Fruit fly (Drosophila melanogaster) whole organism, embryonic: ENCODE results near the gene CG15027.

ENCODE experiments used
- CG10979 ChIP-seq: fragments of 200-800 bp; sonication (Bioruptor generic); optimal IDR thresholded peaks from 2 replicates; lab custom pipeline; 2018; ENCODE audit warnings: missing biosample characterization, mild to moderate bottlenecking, missing genetic modification characterization, moderate library complexity
- CG11696 ChIP-seq: fragments of 200-800 bp; sonication (Bioruptor generic); IDR thresholded peaks from 2 replicates; pipeline ENCODE4 v1.3.6; 2022; ENCODE audit warnings: missing biosample characterization, missing genetic modification characterization
- CG12071 ChIP-seq: fragments of 200-800 bp; sonication (Bioruptor generic); optimal IDR thresholded peaks from 3 replicates; lab custom pipeline; 2018; ENCODE audit warnings: missing biosample characterization, mild to moderate bottlenecking, missing genetic modification characterization
- CG12769 ChIP-seq: fragments of 200-800 bp; sonication (Bioruptor generic); optimal IDR thresholded peaks from 2 replicates; lab custom pipeline; 2019; ENCODE audit warnings: missing biosample characterization, mild to moderate bottlenecking, missing genetic modification characterization, moderate library complexity
- CG13775 ChIP-seq: fragments of 200-800 bp; sonication (Bioruptor generic); optimal IDR thresholded peaks from 3 replicates; lab custom pipeline; 2017; ENCODE audit warnings: missing biosample characterization, mild to moderate bottlenecking, missing genetic modification characterization
- CG14860 ChIP-seq: fragments of 200-800 bp; sonication (Bioruptor generic); IDR thresholded peaks from 3 replicates; pipeline ENCODE4 v1.3.6; 2022; ENCODE audit warnings: missing biosample characterization, missing genetic modification characterization; ENCODE audit not compliant: partially characterized antibody
- CG15601 ChIP-seq: fragments of 200-800 bp; sonication (Bioruptor generic); optimal IDR thresholded peaks from 3 replicates; lab custom pipeline; 2019; ENCODE audit warnings: missing biosample characterization, mild to moderate bottlenecking, missing genetic modification characterization, moderate library complexity
- CG1647 ChIP-seq: fragments of 200-800 bp; sonication (Bioruptor generic); optimal IDR thresholded peaks from 3 replicates; lab custom pipeline; 2016; ENCODE audit warnings: missing biosample characterization, missing genetic modification characterization
- CG17802 ChIP-seq: fragments of 200-800 bp; sonication (Bioruptor generic); optimal IDR thresholded peaks from 2 replicates; lab custom pipeline; 2018; ENCODE audit warnings: missing biosample characterization, mild to moderate bottlenecking, missing genetic modification characterization, moderate library complexity
- CG18476 ChIP-seq: fragments of 200-800 bp; sonication (Bioruptor generic); optimal IDR thresholded peaks from 2 replicates; lab custom pipeline; 2016; ENCODE audit warnings: missing biosample characterization, mild to moderate bottlenecking, missing genetic modification characterization
- CG2120 ChIP-seq: fragments of 200-800 bp; sonication (Bioruptor generic); optimal IDR thresholded peaks from 3 replicates; lab custom pipeline; 2016; ENCODE audit warnings: missing biosample characterization, missing genetic modification characterization
- CG2875 ChIP-seq: fragments of 200-800 bp; sonication (Bioruptor generic); optimal IDR thresholded peaks from 2 replicates; lab custom pipeline; 2017; ENCODE audit warnings: missing biosample characterization, mild to moderate bottlenecking, missing genetic modification characterization, missing genetic modification reagents
- CG4328 ChIP-seq: fragments of 200-800 bp; sonication (Bioruptor generic); optimal IDR thresholded peaks from 3 replicates; lab custom pipeline; 2017; ENCODE audit warnings: missing biosample characterization, missing genetic modification reagents, missing genetic modification characterization
- CG4404 ChIP-seq: fragments of 200-800 bp; sonication (Bioruptor generic); IDR thresholded peaks from 2 replicates; pipeline ENCODE4 v1.3.6; 2022; ENCODE audit warnings: missing biosample characterization, missing genetic modification characterization
- CG6175 ChIP-seq: fragments of 200-800 bp; sonication (Bioruptor generic); IDR thresholded peaks from 3 replicates; pipeline ENCODE4 v1.3.6; 2022; ENCODE audit warnings: missing biosample characterization, missing genetic modification characterization
- CG6683 ChIP-seq: fragments of 200-800 bp; sonication (Bioruptor generic); optimal IDR thresholded peaks from 2 replicates; lab custom pipeline; 2017; ENCODE audit warnings: missing biosample characterization, mild to moderate bottlenecking, missing genetic modification characterization, missing genetic modification reagents
- CG6813 ChIP-seq: fragments of 200-800 bp; sonication (Bioruptor generic); optimal IDR thresholded peaks from 2 replicates; lab custom pipeline; 2017; ENCODE audit warnings: missing biosample characterization, missing genetic modification characterization, mild to moderate bottlenecking, moderate library complexity, missing genetic modification reagents
- CG7963 ChIP-seq: fragments of 200-800 bp; sonication (Bioruptor generic); IDR thresholded peaks from 3 replicates; pipeline ENCODE4 v1.3.6; 2022; ENCODE audit warnings: missing biosample characterization, missing genetic modification characterization; ENCODE audit not compliant: partially characterized antibody
- CG8281 ChIP-seq: fragments of 200-800 bp; sonication (Bioruptor generic); optimal IDR thresholded peaks from 2 replicates; lab custom pipeline; 2018; ENCODE audit warnings: missing biosample characterization, mild to moderate bottlenecking, missing genetic modification characterization, moderate library complexity
- CG8290 ChIP-seq, 3 experiments: fragments of 200-800 bp; sonication (Bioruptor generic); optimal IDR thresholded peaks; 2 replicates each; lab custom pipeline; 2016 to 2019; ENCODE audit warnings: missing biosample characterization in 3 of 3, missing genetic modification characterization in 3 of 3, mild to moderate bottlenecking in 2 of 3, moderate library complexity in 1 of 3
- CG9437 ChIP-seq: fragments of 200-800 bp; sonication (Bioruptor generic); optimal IDR thresholded peaks from 2 replicates; lab custom pipeline; 2018; ENCODE audit warnings: missing biosample characterization, mild to moderate bottlenecking, missing genetic modification characterization
- CG9727 ChIP-seq: fragments of 200-800 bp; sonication (Bioruptor generic); optimal IDR thresholded peaks from 3 replicates; lab custom pipeline; 2017; ENCODE audit warnings: missing biosample characterization, mild to moderate bottlenecking, missing genetic modification characterization
- CkIIα-i1 ChIP-seq: fragments of 200-800 bp; sonication (Bioruptor generic); IDR thresholded peaks from 2 replicates; pipeline ENCODE4 v1.3.6; 2022; ENCODE audit warnings: missing biosample characterization, missing genetic modification characterization
- Dref ChIP-seq: fragments of 200-800 bp; sonication (Bioruptor generic); IDR thresholded peaks from 2 replicates; pipeline ENCODE4 v1.3.6; 2022; ENCODE audit warnings: missing biosample characterization, missing genetic modification characterization
- ERR ChIP-seq: fragments of 200-800 bp; sonication (Bioruptor generic); optimal IDR thresholded peaks from 2 replicates; lab custom pipeline; 2016; ENCODE audit warnings: missing biosample characterization, missing genetic modification characterization
- Elba2 ChIP-seq: fragments of 200-800 bp; sonication (Bioruptor generic); optimal IDR thresholded peaks from 3 replicates; lab custom pipeline; 2016; ENCODE audit warnings: missing biosample characterization, missing genetic modification characterization
- Ets97D ChIP-seq: fragments of 200-800 bp; sonication (Bioruptor generic); optimal IDR thresholded peaks from 3 replicates; lab custom pipeline; 2016; ENCODE audit warnings: missing biosample characterization, missing genetic modification characterization
- GATAe ChIP-seq: fragments of 200-800 bp; sonication (Bioruptor generic); conservative IDR thresholded peaks from 2 replicates; pipeline ENCODE4 v1.3.6; 2022; ENCODE audit warnings: missing biosample characterization, missing genetic modification characterization
- Gsc ChIP-seq: fragments of 200-800 bp; sonication (Bioruptor generic); IDR thresholded peaks from 2 replicates; pipeline ENCODE4 v1.3.6; 2022; ENCODE audit warnings: missing biosample characterization, missing genetic modification characterization
- HmgZ ChIP-seq: fragments of 200-800 bp; sonication (Bioruptor generic); optimal IDR thresholded peaks from 2 replicates; lab custom pipeline; 2018; ENCODE audit warnings: missing biosample characterization, mild to moderate bottlenecking, missing genetic modification characterization
- Hmr ChIP-seq: fragments of 200-800 bp; sonication (Bioruptor generic); optimal IDR thresholded peaks from 3 replicates; lab custom pipeline; 2017; ENCODE audit warnings: mild to moderate bottlenecking, missing biosample characterization, missing genetic modification reagents, missing genetic modification characterization
- Hr3 ChIP-seq: fragments of 200-800 bp; sonication (Bioruptor generic); optimal IDR thresholded peaks from 3 replicates; lab custom pipeline; 2016; ENCODE audit warnings: missing biosample characterization, missing genetic modification characterization
- Lhr ChIP-seq: fragments of 200-800 bp; sonication (Bioruptor generic); optimal IDR thresholded peaks from 3 replicates; lab custom pipeline; 2017; ENCODE audit warnings: mild to moderate bottlenecking, missing biosample characterization, missing genetic modification reagents, missing genetic modification characterization
- Nf-YC ChIP-seq: fragments of 200-800 bp; optimal IDR thresholded peaks from 3 replicates; lab custom pipeline; 2019; ENCODE audit warnings: missing biosample characterization, mild to moderate bottlenecking, missing genetic modification characterization, moderate library complexity
- Sox102F ChIP-seq: fragments of 200-800 bp; sonication (Bioruptor generic); optimal IDR thresholded peaks from 2 replicates; lab custom pipeline; 2018; ENCODE audit warnings: missing biosample characterization, mild to moderate bottlenecking, missing genetic modification characterization, moderate library complexity
- Stat92E ChIP-seq, 3 experiments: fragments of >200 bp in 2 of 3; fragments of 200-800 bp in 1 of 3; sonication (Bioruptor generic) in 1 of 3; optimal IDR thresholded peaks; 2 replicates each; lab custom pipeline; 2017 to 2019; ENCODE audit warnings: missing biosample characterization in 3 of 3, missing genetic modification characterization in 3 of 3, mild to moderate bottlenecking in 1 of 3, moderate library complexity in 1 of 3
- al ChIP-seq: fragments of 200-800 bp; sonication (Bioruptor generic); IDR thresholded peaks from 2 replicates; pipeline ENCODE4 v1.3.6; 2022; ENCODE audit warnings: missing biosample characterization, missing genetic modification characterization
- cg ChIP-seq: fragments of 200-800 bp; sonication (Bioruptor generic); optimal IDR thresholded peaks from 3 replicates; lab custom pipeline; 2019; ENCODE audit warnings: missing biosample characterization, mild to moderate bottlenecking, missing genetic modification characterization, moderate library complexity
- eyg ChIP-seq: fragments of 200-800 bp; sonication (Bioruptor generic); optimal IDR thresholded peaks from 3 replicates; lab custom pipeline; 2016; ENCODE audit warnings: missing biosample characterization, missing genetic modification characterization
- gsb-n ChIP-seq: fragments of 200-800 bp; sonication (Bioruptor generic); optimal IDR thresholded peaks from 3 replicates; lab custom pipeline; 2018; ENCODE audit warnings: missing biosample characterization, mild to moderate bottlenecking, missing genetic modification characterization
- hth ChIP-seq: fragments of >200 bp; optimal IDR thresholded peaks from 2 replicates; lab custom pipeline; 2017; ENCODE audit warnings: inconsistent platforms
- jing ChIP-seq: fragments of 200-800 bp; sonication (Bioruptor generic); optimal IDR thresholded peaks from 2 replicates; lab custom pipeline; 2018; ENCODE audit warnings: missing biosample characterization, mild to moderate bottlenecking, missing genetic modification characterization
- lov ChIP-seq, 2 experiments: fragments of 200-800 bp in 1 of 2; fragments of >200 bp in 1 of 2; sonication (Bioruptor generic) in 1 of 2; IDR thresholded peaks in 1 of 2; optimal IDR thresholded peaks in 1 of 2; 2 replicates in 1 of 2; 3 replicates in 1 of 2; pipeline versions ENCODE4 v1.3.6 to Lab custom; 2017 to 2022; ENCODE audit warnings: missing biosample characterization in 1 of 2, missing genetic modification characterization in 1 of 2
- pzg ChIP-seq: fragments of 200-800 bp; sonication (Bioruptor generic); optimal IDR thresholded peaks from 3 replicates; lab custom pipeline; 2018; ENCODE audit warnings: missing biosample characterization, mild to moderate bottlenecking, missing genetic modification characterization, moderate library complexity
- sd ChIP-seq: fragments of 200-800 bp; sonication (Bioruptor generic); optimal IDR thresholded peaks from 3 replicates; lab custom pipeline; 2018; ENCODE audit warnings: missing biosample characterization, mild to moderate bottlenecking, missing genetic modification characterization, moderate library complexity
- so ChIP-seq: fragments of 200-800 bp; sonication (Bioruptor generic); IDR thresholded peaks from 3 replicates; pipeline ENCODE4 v1.3.6; 2022; ENCODE audit warnings: missing biosample characterization, missing genetic modification characterization
- usp ChIP-seq: fragments of >200 bp; optimal IDR thresholded peaks from 2 replicates; lab custom pipeline; 2017; ENCODE audit warnings: missing biosample characterization, missing genetic modification characterization
- wek ChIP-seq: fragments of 200-800 bp; sonication (Bioruptor generic); optimal IDR thresholded peaks from 3 replicates; lab custom pipeline; 2018; ENCODE audit warnings: missing biosample characterization, mild to moderate bottlenecking, missing genetic modification characterization, moderate library complexity
- zen2 ChIP-seq: fragments of 200-800 bp; sonication (Bioruptor generic); IDR thresholded peaks from 3 replicates; pipeline ENCODE4 v1.3.6; 2022; ENCODE audit warnings: missing biosample characterization, missing genetic modification characterization; ENCODE audit not compliant: partially characterized antibody

CG15027 gene

DNA sequence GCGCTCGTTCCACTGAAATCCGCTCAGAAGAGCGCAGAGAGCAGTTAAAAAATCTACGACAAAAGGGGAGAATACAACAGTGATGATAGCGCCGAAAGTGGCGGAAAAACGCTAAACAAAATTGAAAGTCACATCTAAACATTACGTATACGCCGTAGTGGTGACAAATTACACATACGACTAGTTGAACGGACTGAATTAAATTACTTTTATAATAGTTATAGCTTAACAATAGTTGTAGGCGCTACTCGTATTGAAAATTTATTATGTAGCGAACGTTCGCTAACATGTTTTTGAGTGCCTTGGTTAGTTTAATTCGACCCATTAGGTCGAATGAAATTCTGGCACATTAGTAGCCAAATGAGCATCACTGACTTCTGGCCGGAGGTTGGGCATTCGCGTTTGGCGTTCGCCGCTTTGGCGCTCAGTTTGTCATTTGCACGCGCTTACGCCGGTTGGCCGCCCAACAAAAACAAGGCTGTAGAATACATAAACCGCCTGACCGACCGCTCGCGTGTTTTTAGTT is 41.9 kb downstream of the CG15027 start, which contains the start of gene CG5541 (continued):
- TF ChIP-seq CG8290 (GFP tag; optimal IDR thresholded peaks at IDR 0.05; lab: Kevin White, UChicago) (no peak), CG8290 (tag; optimal IDR thresholded peaks at IDR 0.05; lab: Kevin White, UChicago) (no peak), CG6683 (no peak), CG2875 (no peak), CG6813 (GFP tag; lab: Kevin White, UChicago) (no peak), hth (lab: Kevin White, UChicago) (no peak), eyg (no peak), CG17802 (no peak), lov (optimal IDR thresholded peaks at IDR 0.05; lab: Kevin White, UChicago) (no peak), lov (GFP tag; IDR thresholded peaks at IDR 0.05; lab: Robert Waterston, UW) (no peak), CG4328 (GFP tag; lab: Kevin White, UChicago) (peak; percentile 38), Ets97D (no peak), Hmr (GFP tag; lab: Kevin White, UChicago) (peak; percentile 33), CG7963 (GFP tag; lab: Robert Waterston, UW) (no peak), pzg (peak; percentile 18), Hr3 (GFP tag; lab: Kevin White, UChicago) (no peak), CG6175 (GFP tag; lab: Robert Waterston, UW) (no peak), CG9437 (GFP tag; lab: Kevin White, UChicago) (peak; percentile 72), CG15601 (no peak), CG4404 (GFP tag; lab: Robert Waterston, UW) (no peak; the same call in 1 of the 2 replicates), CkIIα-i1 (GFP tag; lab: Robert Waterston, UW) (no peak), sd (tag; lab: Kevin White, UChicago) (no peak), CG13775 (peak; percentile 22), CG2120 (peak; percentile 45), zen2 (GFP tag; lab: Robert Waterston, UW) (no peak), CG12769 (peak; percentile 1), CG10979 (tag; lab: Kevin White, UChicago) (peak; percentile 10), Elba2 (GFP tag; lab: Kevin White, UChicago) (no peak), Dref (GFP tag; lab: Robert Waterston, UW) (no peak), Nf-YC (tag; lab: Kevin White, UChicago) (peak; percentile 44), wek (GFP tag; lab: Kevin White, UChicago) (no peak), CG8281 (no peak), so (GFP tag; lab: Robert Waterston, UW) (no peak), GATAe (no peak), Lhr (GFP tag; lab: Kevin White, UChicago) (no peak), Sox102F (GFP tag; lab: Kevin White, UChicago) (no peak), jing (GFP tag; lab: Kevin White, UChicago) (no peak), ERR (GFP tag; lab: Kevin White, UChicago) (no peak), CG14860 (GFP tag; lab: Robert Waterston, UW) (no peak), usp (GFP tag; lab: Kevin White, UChicago) (no peak), CG18476 (GFP tag; lab: Kevin White, UChicago) (no peak), Stat92E (GFP tag; optimal IDR thresholded peaks at IDR 0.05; lab: Kevin White, UChicago) (no peak), al (GFP tag; lab: Robert Waterston, UW) (0 out of 2 replicates have a peak, but pooled peaks have one; percentile 17), CG1647 (GFP tag; lab: Kevin White, UChicago) (no peak), CG12071 (GFP tag; lab: Kevin White, UChicago) (no peak), cg (GFP tag; lab: Kevin White, UChicago) (no peak), HmgZ (tag; lab: Kevin White, UChicago) (peak; percentile 21), gsb-n (tag; lab: Kevin White, UChicago) (no peak), CG9727 (peak; percentile 7), Gsc (GFP tag; lab: Robert Waterston, UW) (no peak), CG11696 (GFP tag; lab: Robert Waterston, UW) (no peak)
